Fruit fly (Drosophila melanogaster) whole organism: ENCODE measurements around the gene RpL13.

ENCODE experiments used
- Dll ChIP-seq: fragments of >200 bp; optimal IDR thresholded peaks from 2 replicates; lab custom pipeline; 2017
- EcR ChIP-seq, 2 experiments: fragments of >200 bp; optimal IDR thresholded peaks; 2 replicates each; lab custom pipeline; 2017; ENCODE audit warnings: missing biosample characterization in 2 of 2, missing genetic modification characterization in 2 of 2, missing genetic modification reagents in 2 of 2
- psq ChIP-seq: fragments of >200 bp; optimal IDR thresholded peaks from 2 replicates; lab custom pipeline; 2017

DNA sequence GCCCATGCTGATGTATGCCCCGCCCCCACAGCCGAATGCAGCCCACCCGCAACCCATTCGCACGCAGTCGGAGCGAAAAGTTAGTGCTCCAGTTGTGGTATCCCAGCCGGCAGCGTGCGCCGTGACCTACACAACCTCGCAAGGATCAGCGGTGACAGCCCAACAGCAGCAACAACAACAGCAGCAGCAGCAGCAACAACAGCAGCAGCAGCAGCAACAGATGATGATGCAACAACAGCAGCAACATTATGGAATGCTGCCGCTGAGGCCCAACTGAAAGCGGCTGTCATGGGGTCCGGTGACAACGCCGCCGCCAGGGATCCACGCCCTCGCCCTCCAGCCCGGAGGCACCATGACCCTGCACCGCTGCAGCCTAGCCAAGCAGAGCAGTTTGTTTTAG is 27.3 kb downstream of the RpL13 start:
- no peak for TF ChIP-seq Dll (lab: Kevin White, UChicago)
- TF ChIP-seq psq (lab: Kevin White, UChicago), result no peak
- TF ChIP-seq EcR (GFP tag; optimal IDR thresholded peaks at IDR 0.05; lab: Kevin White, UChicago), result no peak
